Worm (Caenorhabditis elegans) whole organism, L3 larva: Measurements from ENCODE around the gene sre-42.

Experiments used
- ZK546.5 ChIP-seq: sonication (generic microtip); optimal IDR thresholded peaks from 2 replicates; lab custom pipeline; 2017; ENCODE audit warnings: missing biosample characterization, missing genetic modification characterization
- aly-2 ChIP-seq: fragments of 150-350 bp; optimal IDR thresholded peaks from 2 replicates; lab custom pipeline; 2014; ENCODE audit warnings: missing biosample characterization, missing genetic modification characterization
- ama-1 ChIP-seq: fragments of 150-350 bp; optimal IDR thresholded peaks from 2 replicates; lab custom pipeline; 2018
- ceh-16 ChIP-seq: sonication (generic microtip); optimal IDR thresholded peaks from 2 replicates; lab custom pipeline; 2017; ENCODE audit warnings: missing biosample characterization, missing genetic modification characterization
- ceh-28 ChIP-seq: fragments of 150-350 bp; optimal IDR thresholded peaks from 2 replicates; lab custom pipeline; 2014; ENCODE audit warnings: missing biosample characterization, missing genetic modification reagents, missing genetic modification characterization
- ceh-82 ChIP-seq: fragments of 150-350 bp; optimal IDR thresholded peaks from 2 replicates; lab custom pipeline; 2014; ENCODE audit warnings: missing biosample characterization, missing genetic modification characterization
- ceh-9 ChIP-seq: sonication (generic microtip); optimal IDR thresholded peaks from 2 replicates; lab custom pipeline; 2018; ENCODE audit warnings: missing biosample characterization, missing genetic modification characterization
- daf-12 ChIP-seq: fragments of 150-350 bp; optimal IDR thresholded peaks from 2 replicates; lab custom pipeline; 2014; ENCODE audit warnings: missing biosample characterization, missing genetic modification reagents, missing genetic modification characterization
- egl-27 ChIP-seq: sonication (generic microtip); optimal IDR thresholded peaks from 4 replicates; lab custom pipeline; 2017; ENCODE audit warnings: missing biosample characterization, missing genetic modification reagents, missing genetic modification characterization
- elt-2 ChIP-seq: sonication (generic microtip); optimal IDR thresholded peaks from 2 replicates; lab custom pipeline; 2016; ENCODE audit warnings: missing genetic modification reagents, mild to moderate bottlenecking, missing genetic modification characterization, missing compliant biosample characterization
- fkh-10 ChIP-seq: sonication (generic microtip); optimal IDR thresholded peaks from 2 replicates; lab custom pipeline; 2017; ENCODE audit warnings: missing biosample characterization, missing genetic modification reagents, missing genetic modification characterization
- fkh-2 ChIP-seq: fragments of 150-350 bp; optimal IDR thresholded peaks from 2 replicates; lab custom pipeline; 2014; ENCODE audit warnings: missing biosample characterization, missing genetic modification reagents, missing genetic modification characterization
- fos-1 ChIP-seq: fragments of 150-350 bp; optimal IDR thresholded peaks from 2 replicates; lab custom pipeline; 2014; ENCODE audit warnings: missing biosample characterization, missing genetic modification characterization
- hmg-11 ChIP-seq: sonication (generic microtip); optimal IDR thresholded peaks from 2 replicates; lab custom pipeline; 2016; ENCODE audit warnings: missing genetic modification characterization, missing compliant biosample characterization
- jun-1 ChIP-seq: fragments of 150-350 bp; optimal IDR thresholded peaks from 2 replicates; lab custom pipeline; 2014; ENCODE audit warnings: missing biosample characterization, missing genetic modification reagents, missing genetic modification characterization
- lin-15B ChIP-seq: fragments of 150-350 bp; optimal IDR thresholded peaks from 2 replicates; lab custom pipeline; 2014; ENCODE audit warnings: missing biosample characterization, missing genetic modification characterization
- mml-1 ChIP-seq: fragments of 150-350 bp; sonication (generic microtip); optimal IDR thresholded peaks from 3 replicates; lab custom pipeline; 2014; ENCODE audit warnings: missing biosample characterization, missing genetic modification characterization
- nfya-1 ChIP-seq: sonication (generic microtip); optimal IDR thresholded peaks from 2 replicates; lab custom pipeline; 2017; ENCODE audit warnings: missing genetic modification characterization, mild to moderate bottlenecking, missing compliant biosample characterization, antibody characterized with exemption, moderate library complexity; ENCODE audit not compliant: insufficient read depth
- nhr-12 ChIP-seq: fragments of 150-350 bp; optimal IDR thresholded peaks from 2 replicates; lab custom pipeline; 2014; ENCODE audit warnings: missing biosample characterization, missing genetic modification characterization
- nhr-23 ChIP-seq: fragments of 150-350 bp; optimal IDR thresholded peaks from 2 replicates; lab custom pipeline; 2014; ENCODE audit warnings: missing biosample characterization, missing genetic modification reagents, missing genetic modification characterization
- nhr-237 ChIP-seq: fragments of 150-350 bp; optimal IDR thresholded peaks from 2 replicates; lab custom pipeline; 2014; ENCODE audit warnings: missing biosample characterization, missing genetic modification characterization
- nhr-28 ChIP-seq: fragments of 150-350 bp; optimal IDR thresholded peaks from 2 replicates; lab custom pipeline; 2014; ENCODE audit warnings: missing biosample characterization, missing genetic modification characterization
- nhr-67 ChIP-seq: fragments of 150-350 bp; optimal IDR thresholded peaks from 2 replicates; lab custom pipeline; 2014; ENCODE audit warnings: missing biosample characterization, missing genetic modification characterization
- nhr-76 ChIP-seq: fragments of 150-350 bp; sonication (generic microtip); optimal IDR thresholded peaks from 5 replicates; lab custom pipeline; 2014; ENCODE audit warnings: missing biosample characterization, missing genetic modification characterization
- nhr-77 ChIP-seq: fragments of 150-350 bp; optimal IDR thresholded peaks from 2 replicates; lab custom pipeline; 2014; ENCODE audit warnings: missing biosample characterization, missing genetic modification characterization
- pha-4 ChIP-seq: fragments of 150-350 bp; optimal IDR thresholded peaks from 2 replicates; lab custom pipeline; 2014; ENCODE audit warnings: missing biosample characterization, missing genetic modification reagents, missing genetic modification characterization
- pqm-1 ChIP-seq: fragments of 150-350 bp; optimal IDR thresholded peaks from 2 replicates; lab custom pipeline; 2017; ENCODE audit warnings: missing biosample characterization, missing genetic modification characterization, inconsistent platforms
- sea-2 ChIP-seq: fragments of 150-350 bp; sonication (generic microtip); optimal IDR thresholded peaks from 4 replicates; lab custom pipeline; 2014; ENCODE audit warnings: missing biosample characterization, missing genetic modification reagents, missing genetic modification characterization
- skn-1 ChIP-seq: fragments of 150-350 bp; optimal IDR thresholded peaks from 2 replicates; lab custom pipeline; 2014; ENCODE audit warnings: missing biosample characterization, missing genetic modification characterization
- snpc-4 ChIP-seq: fragments of 150-350 bp; optimal IDR thresholded peaks from 2 replicates; lab custom pipeline; 2014; ENCODE audit warnings: missing biosample characterization, missing genetic modification characterization
- unc-39 ChIP-seq: sonication (generic microtip); optimal IDR thresholded peaks from 4 replicates; lab custom pipeline; 2017; ENCODE audit warnings: missing biosample characterization, missing genetic modification characterization
- unc-62 ChIP-seq: fragments of 150-350 bp; sonication (generic microtip); optimal IDR thresholded peaks from 4 replicates; lab custom pipeline; 2014; ENCODE audit warnings: missing biosample characterization, missing genetic modification reagents, missing genetic modification characterization
- zag-1 ChIP-seq: fragments of 150-350 bp; optimal IDR thresholded peaks from 2 replicates; lab custom pipeline; 2014; ENCODE audit warnings: missing biosample characterization, missing genetic modification characterization
- ztf-11 ChIP-seq: fragments of 150-350 bp; optimal IDR thresholded peaks from 2 replicates; lab custom pipeline; 2014; ENCODE audit warnings: missing biosample characterization, missing genetic modification characterization
- ztf-4 ChIP-seq: fragments of 150-350 bp; optimal IDR thresholded peaks from 2 replicates; lab custom pipeline; 2014; ENCODE audit warnings: missing biosample characterization, missing genetic modification characterization

sre-42 gene

ce11 chrII:12386781-12387180 lies at the start of gene sre-42:
sre-42 (minus strand) TSS chrII:12386881.
- TF ChIP-seq snpc-4 (tag; lab: Kevin White, UChicago) (no peak), unc-62 (GFP tag; lab: Kevin White, UChicago) (no peak), nhr-67 (no peak), fkh-10 (no peak), pqm-1 (tag; lab: Kevin White, UChicago) (no peak), fos-1 (tag; lab: Kevin White, UChicago) (no peak), ceh-28 (tag; lab: Kevin White, UChicago) (no peak), ceh-9 (tag; lab: Kevin White, UChicago) (no peak), nhr-12 (tag; lab: Kevin White, UChicago) (no peak)

ce11 chrII:12435202-12435872 lies 48.7 kb upstream of the sre-42 start:
- TF ChIP-seq nhr-28 (tag; lab: Kevin White, UChicago) (no peak), pha-4 (tag; lab: Kevin White, UChicago) (no peak), ama-1 (lab: Kevin White, UChicago) (no peak), ztf-11 (tag; lab: Kevin White, UChicago) (no peak), nhr-23 (tag; lab: Kevin White, UChicago) (no peak), daf-12 (tag; lab: Kevin White, UChicago) (no peak), ztf-4 (tag; lab: Kevin White, UChicago) (no peak)
- TF ChIP-seq, all 47 proteins: peak for 0

- TF ChIP-seq ceh-28 (tag; lab: Kevin White, UChicago) (no peak), nhr-67 (no peak), sea-2 (GFP tag; lab: Kevin White, UChicago) (no peak), snpc-4 (tag; lab: Kevin White, UChicago) (no peak), unc-39 (tag; lab: Kevin White, UChicago) (no peak), ZK546.5 (tag; lab: Kevin White, UChicago) (no peak), pqm-1 (tag; lab: Kevin White, UChicago) (no peak), ztf-4 (tag; lab: Kevin White, UChicago) (no peak), elt-2 (tag; lab: Kevin White, UChicago) (no peak), egl-27 (tag; lab: Kevin White, UChicago) (no peak), nhr-77 (tag; lab: Kevin White, UChicago) (no peak), pha-4 (tag; lab: Kevin White, UChicago) (no peak), unc-62 (GFP tag; lab: Kevin White, UChicago) (no peak), zag-1 (no peak), fkh-2 (tag; lab: Kevin White, UChicago) (no peak), nhr-76 (tag; lab: Kevin White, UChicago) (no peak), fkh-10 (no peak)
Observed at ce11 chrII:12432356-12432755, 45.7 kb upstream of the sre-42 start, which contains the start of gene dct-12. dct-12 (minus strand) TSS chrII:12432456.

- no peak for TF ChIP-seq ceh-9 (tag; lab: Kevin White, UChicago)
- no peak for TF ChIP-seq skn-1 (tag; lab: Kevin White, UChicago)
Observed at ce11 chrII:12429743-12430142, 43.1 kb upstream of the sre-42 start, which contains the start of gene Y57A10C.8. Y57A10C.8 (minus strand) TSS chrII:12429843.

ce11 chrII:12425644-12426222 lies 39.1 kb upstream of the sre-42 start, which contains the start of gene daf-22:
daf-22 (minus strand) TSS chrII:12425694.
- TF ChIP-seq pqm-1 (tag; lab: Kevin White, UChicago) = peak; percentile 93
- TF ChIP-seq elt-2 (tag; lab: Kevin White, UChicago) = peak; percentile 98
- no peak for TF ChIP-seq nhr-77 (tag; lab: Kevin White, UChicago)
- TF ChIP-seq pha-4 (tag; lab: Kevin White, UChicago) = peak; percentile 37
- TF ChIP-seq nfya-1 = peak; percentile 19
- peak; percentile 49 for TF ChIP-seq jun-1 (tag; lab: Kevin White, UChicago)
- TF ChIP-seq snpc-4 (tag; lab: Kevin White, UChicago) = no peak

ce11 chrII:12420486-12420885 lies 33.8 kb upstream of the sre-42 start, which contains the start of gene sre-26:
sre-26 (minus strand) TSS chrII:12420586.
- TF ChIP-seq ZK546.5 (tag; lab: Kevin White, UChicago) (no peak), fkh-2 (tag; lab: Kevin White, UChicago) (no peak), nhr-12 (tag; lab: Kevin White, UChicago) (no peak), aly-2 (no peak), ceh-16 (tag; lab: Kevin White, UChicago) (no peak), nhr-237 (tag; lab: Kevin White, UChicago) (no peak), ceh-82 (tag; lab: Kevin White, UChicago) (no peak), nfya-1 (no peak), nhr-28 (tag; lab: Kevin White, UChicago) (no peak), egl-27 (tag; lab: Kevin White, UChicago) (no peak), hmg-11 (no peak), lin-15B (tag; lab: Kevin White, UChicago) (no peak), unc-39 (tag; lab: Kevin White, UChicago) (no peak), mml-1 (tag; lab: Kevin White, UChicago) (no peak), fos-1 (tag; lab: Kevin White, UChicago) (no peak), daf-12 (tag; lab: Kevin White, UChicago) (no peak), nhr-67 (no peak), unc-62 (GFP tag; lab: Kevin White, UChicago) (no peak)
